Fruit fly (Drosophila melanogaster) whole organism, embryonic: Measurements from ENCODE around the gene Polr3H.

Experiments
- ATbp ChIP-seq: fragments of 200-800 bp; sonication (Bioruptor generic); optimal IDR thresholded peaks from 2 replicates; lab custom pipeline; 2017; ENCODE audit warnings: missing biosample characterization, mild to moderate bottlenecking, missing genetic modification characterization, missing genetic modification reagents
- Antp ChIP-seq: fragments of 200-800 bp; sonication (Bioruptor generic); optimal IDR thresholded peaks from 3 replicates; lab custom pipeline; 2016; ENCODE audit warnings: missing biosample characterization, missing genetic modification characterization
- Atf3 ChIP-seq: fragments of 200-800 bp; sonication (Bioruptor generic); optimal IDR thresholded peaks from 3 replicates; lab custom pipeline; 2016; ENCODE audit warnings: missing biosample characterization, missing genetic modification characterization
- Bdp1 ChIP-seq: fragments of 200-800 bp; sonication (Bioruptor generic); optimal IDR thresholded peaks from 3 replicates; lab custom pipeline; 2016; ENCODE audit warnings: missing biosample characterization, missing genetic modification characterization
- Bteb2 ChIP-seq: fragments of 200-800 bp; sonication (Bioruptor generic); optimal IDR thresholded peaks from 2 replicates; lab custom pipeline; 2016; ENCODE audit warnings: missing biosample characterization, missing genetic modification characterization
- CG10959 ChIP-seq: fragments of 200-800 bp; sonication (Bioruptor generic); IDR thresholded peaks from 2 replicates; pipeline ENCODE4 v1.3.6; 2022; ENCODE audit warnings: missing biosample characterization, missing genetic modification characterization
- CG12155 ChIP-seq: fragments of 200-800 bp; sonication (Bioruptor generic); optimal IDR thresholded peaks from 3 replicates; lab custom pipeline; 2016; ENCODE audit warnings: missing biosample characterization, missing genetic modification characterization
- CG14014 ChIP-seq: fragments of 200-800 bp; sonication (Bioruptor generic); IDR thresholded peaks from 2 replicates; pipeline ENCODE4 v1.3.6; 2022; ENCODE audit warnings: missing biosample characterization, missing genetic modification characterization
- CG14965 ChIP-seq: fragments of 200-800 bp; sonication (Bioruptor generic); optimal IDR thresholded peaks from 2 replicates; lab custom pipeline; 2016; ENCODE audit warnings: missing biosample characterization, missing genetic modification characterization, borderline replicate concordance
- CG15479 ChIP-seq: fragments of 200-800 bp; sonication (Bioruptor generic); optimal IDR thresholded peaks from 3 replicates; lab custom pipeline; 2019; ENCODE audit warnings: missing biosample characterization, mild to moderate bottlenecking, missing genetic modification characterization, moderate library complexity
- CG17186 ChIP-seq: fragments of 200-800 bp; sonication (Bioruptor generic); optimal IDR thresholded peaks from 3 replicates; lab custom pipeline; 2017; ENCODE audit warnings: missing biosample characterization, missing genetic modification reagents, missing genetic modification characterization
- CG17328 ChIP-seq: fragments of 200-800 bp; sonication (Bioruptor generic); IDR thresholded peaks from 2 replicates; pipeline ENCODE4 v1.3.6; 2022; ENCODE audit warnings: missing biosample characterization, missing genetic modification characterization
- CG30431 ChIP-seq: fragments of 200-800 bp; sonication (Bioruptor generic); optimal IDR thresholded peaks from 2 replicates; lab custom pipeline; 2017; ENCODE audit warnings: missing biosample characterization, missing genetic modification characterization
- CG31388 ChIP-seq: fragments of 200-800 bp; sonication (Bioruptor generic); optimal IDR thresholded peaks from 2 replicates; lab custom pipeline; 2016; ENCODE audit warnings: missing biosample characterization, missing genetic modification characterization
- CG34376 ChIP-seq: fragments of 200-800 bp; sonication (Bioruptor generic); optimal IDR thresholded peaks from 2 replicates; lab custom pipeline; 2018; ENCODE audit warnings: missing biosample characterization, mild to moderate bottlenecking, missing genetic modification characterization
- CG3838 ChIP-seq: fragments of 200-800 bp; sonication (Bioruptor generic); optimal IDR thresholded peaks from 3 replicates; lab custom pipeline; 2016; ENCODE audit warnings: missing biosample characterization, missing genetic modification characterization
- CG4424 ChIP-seq: fragments of 200-800 bp; sonication (Bioruptor generic); optimal IDR thresholded peaks from 3 replicates; lab custom pipeline; 2016; ENCODE audit warnings: missing biosample characterization, missing genetic modification characterization
- CG4707 ChIP-seq: fragments of 200-800 bp; sonication (Bioruptor generic); optimal IDR thresholded peaks from 2 replicates; lab custom pipeline; 2018; ENCODE audit warnings: missing biosample characterization, mild to moderate bottlenecking, missing genetic modification characterization, moderate library complexity
- CG5245 ChIP-seq: fragments of 200-800 bp; sonication (Bioruptor generic); optimal IDR thresholded peaks from 3 replicates; lab custom pipeline; 2016; ENCODE audit warnings: missing biosample characterization, missing genetic modification characterization
- CG6254 ChIP-seq: fragments of 200-800 bp; sonication (Bioruptor generic); optimal IDR thresholded peaks from 3 replicates; lab custom pipeline; 2017; ENCODE audit warnings: mild to moderate bottlenecking, missing biosample characterization, missing genetic modification reagents, missing genetic modification characterization
- CG7372 ChIP-seq: fragments of 200-800 bp; sonication (Bioruptor generic); IDR thresholded peaks from 2 replicates; pipeline ENCODE4 v1.3.6; 2022; ENCODE audit warnings: missing biosample characterization, missing genetic modification characterization
- CG8924 ChIP-seq: fragments of 200-800 bp; optimal IDR thresholded peaks from 3 replicates; lab custom pipeline; 2019; ENCODE audit warnings: missing biosample characterization, mild to moderate bottlenecking, missing genetic modification characterization, moderate library complexity
- CG8944 ChIP-seq: fragments of 200-800 bp; sonication (Bioruptor generic); optimal IDR thresholded peaks from 3 replicates; lab custom pipeline; 2016; ENCODE audit warnings: missing biosample characterization, missing genetic modification characterization
- CoRest ChIP-seq: fragments of 200-800 bp; sonication (Bioruptor generic); optimal IDR thresholded peaks from 3 replicates; lab custom pipeline; 2018; ENCODE audit warnings: missing biosample characterization, mild to moderate bottlenecking, missing genetic modification characterization, moderate library complexity
- D ChIP-seq, 2 experiments: fragments of 200-800 bp in 1 of 2; fragments of >200 bp in 1 of 2; sonication (Bioruptor generic) in 1 of 2; optimal IDR thresholded peaks; 2 replicates in 1 of 2; 3 replicates in 1 of 2; lab custom pipeline; 2017; ENCODE audit warnings: mild to moderate bottlenecking in 1 of 2, missing biosample characterization in 1 of 2, missing genetic modification characterization in 1 of 2, missing genetic modification reagents in 1 of 2
- D19A ChIP-seq: fragments of 200-800 bp; optimal IDR thresholded peaks from 3 replicates; lab custom pipeline; 2019; ENCODE audit warnings: missing biosample characterization, mild to moderate bottlenecking, missing genetic modification characterization, moderate library complexity
- D19B ChIP-seq: fragments of 200-800 bp; sonication (Bioruptor generic); optimal IDR thresholded peaks from 2 replicates; lab custom pipeline; 2017; ENCODE audit warnings: missing biosample characterization, mild to moderate bottlenecking, missing genetic modification characterization
- Dll ChIP-seq: fragments of 200-800 bp; sonication (Bioruptor generic); IDR thresholded peaks from 4 replicates; pipeline ENCODE4 v1.3.6; 2022; ENCODE audit warnings: missing biosample characterization, missing genetic modification characterization; ENCODE audit not compliant: partially characterized antibody
- Lpt ChIP-seq: fragments of >200 bp; optimal IDR thresholded peaks from 2 replicates; lab custom pipeline; 2018; ENCODE audit warnings: missing biosample characterization, missing genetic modification characterization
- Mrtf ChIP-seq: fragments of 200-800 bp; sonication (Bioruptor generic); IDR thresholded peaks from 3 replicates; pipeline ENCODE4 v1.3.6; 2022; ENCODE audit warnings: missing biosample characterization, missing genetic modification characterization
- Sry-β ChIP-seq: fragments of 200-800 bp; sonication (Bioruptor generic); optimal IDR thresholded peaks from 2 replicates; lab custom pipeline; 2018; ENCODE audit warnings: missing biosample characterization, mild to moderate bottlenecking, missing genetic modification characterization, moderate library complexity
- al ChIP-seq: fragments of 200-800 bp; sonication (Bioruptor generic); IDR thresholded peaks from 2 replicates; pipeline ENCODE4 v1.3.6; 2022; ENCODE audit warnings: missing biosample characterization, missing genetic modification characterization
- aop ChIP-seq: fragments of 200-800 bp; sonication (Bioruptor generic); IDR thresholded peaks from 2 replicates; pipeline ENCODE4 v1.3.6; 2022; ENCODE audit warnings: missing biosample characterization, missing genetic modification characterization
- ase ChIP-seq: fragments of 200-800 bp; sonication (Bioruptor generic); IDR thresholded peaks from 3 replicates; pipeline ENCODE4 v1.3.6; 2022; ENCODE audit warnings: missing biosample characterization, missing genetic modification characterization
- crol ChIP-seq: fragments of 200-800 bp; sonication (Bioruptor generic); IDR thresholded peaks from 2 replicates; pipeline ENCODE4 v1.3.6; 2022; ENCODE audit warnings: missing biosample characterization, missing genetic modification characterization
- disco-r ChIP-seq: fragments of 200-800 bp; sonication (Bioruptor generic); optimal IDR thresholded peaks from 2 replicates; lab custom pipeline; 2016; ENCODE audit warnings: missing biosample characterization, missing genetic modification characterization
- dmrt11E ChIP-seq: fragments of 200-800 bp; sonication (Bioruptor generic); optimal IDR thresholded peaks from 3 replicates; lab custom pipeline; 2018; ENCODE audit warnings: missing biosample characterization, mild to moderate bottlenecking, missing genetic modification characterization, moderate library complexity
- ems ChIP-seq: fragments of 200-800 bp; sonication (Bioruptor generic); optimal IDR thresholded peaks from 3 replicates; lab custom pipeline; 2016; ENCODE audit warnings: missing biosample characterization, missing genetic modification characterization
- gce ChIP-seq: fragments of 200-800 bp; sonication (Bioruptor generic); IDR thresholded peaks from 3 replicates; pipeline ENCODE4 v1.3.6; 2022; ENCODE audit warnings: missing biosample characterization, missing genetic modification characterization
- grn ChIP-seq: fragments of 200-800 bp; sonication (Bioruptor generic); optimal IDR thresholded peaks from 3 replicates; lab custom pipeline; 2017; ENCODE audit warnings: missing biosample characterization, missing genetic modification characterization
- gro ChIP-seq: fragments of 200-800 bp; sonication (Bioruptor generic); optimal IDR thresholded peaks from 2 replicates; lab custom pipeline; 2016; ENCODE audit warnings: missing biosample characterization, missing genetic modification characterization
- h ChIP-seq: fragments of >200 bp; optimal IDR thresholded peaks from 2 replicates; lab custom pipeline; 2017
- mam ChIP-seq: fragments of 200-800 bp; sonication (Bioruptor generic); optimal IDR thresholded peaks from 3 replicates; lab custom pipeline; 2016; ENCODE audit warnings: missing biosample characterization, missing genetic modification characterization
- mld ChIP-seq: fragments of 200-800 bp; sonication (Bioruptor generic); IDR thresholded peaks from 3 replicates; pipeline ENCODE4 v1.3.6; 2022; ENCODE audit warnings: missing biosample characterization, missing genetic modification characterization; ENCODE audit not compliant: partially characterized antibody
- nerfin-1 ChIP-seq: fragments of 200-800 bp; sonication (Bioruptor generic); optimal IDR thresholded peaks from 3 replicates; lab custom pipeline; 2019; ENCODE audit warnings: missing biosample characterization, mild to moderate bottlenecking, missing genetic modification characterization, moderate library complexity
- sens-2 ChIP-seq: fragments of 200-800 bp; sonication (Bioruptor generic); IDR thresholded peaks from 2 replicates; pipeline ENCODE4 v1.3.6; 2022; ENCODE audit warnings: missing biosample characterization, missing genetic modification characterization
- seq ChIP-seq: fragments of 200-800 bp; sonication (Bioruptor generic); IDR thresholded peaks from 2 replicates; pipeline ENCODE4 v1.3.6; 2022; ENCODE audit warnings: missing biosample characterization, missing genetic modification characterization
- sqz ChIP-seq: fragments of 200-800 bp; sonication (Bioruptor generic); optimal IDR thresholded peaks from 3 replicates; lab custom pipeline; 2018; ENCODE audit warnings: missing biosample characterization, mild to moderate bottlenecking, missing genetic modification characterization
- ttk ChIP-seq: fragments of 200-800 bp; sonication (Bioruptor generic); IDR thresholded peaks from 2 replicates; pipeline ENCODE4 v2.1.2; 2022; ENCODE audit warnings: missing biosample characterization, missing genetic modification characterization
- usp ChIP-seq: fragments of >200 bp; optimal IDR thresholded peaks from 2 replicates; lab custom pipeline; 2017; ENCODE audit warnings: missing biosample characterization, missing genetic modification characterization
- zfh1 ChIP-seq: fragments of 200-800 bp; sonication (Bioruptor generic); IDR thresholded peaks from 3 replicates; pipeline ENCODE4 v1.3.6; 2022; ENCODE audit warnings: missing biosample characterization, missing genetic modification characterization

Gene Polr3H

dm6 chr3L:11689832-11690602 lies 41.5 kb downstream of the Polr3H start:
- TF ChIP-seq Atf3 (GFP tag; lab: Kevin White, UChicago) (no peak), ttk (GFP tag; lab: Robert Waterston, UW) (no peak), CG30431 (GFP tag; lab: Kevin White, UChicago) (no peak), grn (GFP tag; lab: Kevin White, UChicago) (peak; percentile 87), CG4424 (GFP tag; lab: Kevin White, UChicago) (no peak), Dll (GFP tag; lab: Robert Waterston, UW) (no peak), sens-2 (GFP tag; lab: Robert Waterston, UW) (no peak), CG14014 (GFP tag; lab: Robert Waterston, UW) (0 out of 2 replicates have a peak, but pooled peaks have one; percentile 23), mam (GFP tag; lab: Kevin White, UChicago) (no peak), D19B (GFP tag; lab: Kevin White, UChicago) (no peak), Bteb2 (GFP tag; lab: Kevin White, UChicago) (no peak), disco-r (GFP tag; lab: Kevin White, UChicago) (no peak), Lpt (no peak), D (optimal IDR thresholded peaks at IDR 0.05; lab: Kevin White, UChicago) (no peak), D (GFP tag; optimal IDR thresholded peaks at IDR 0.05; lab: Kevin White, UChicago) (no peak), dmrt11E (tag; lab: Kevin White, UChicago) (no peak), seq (GFP tag; lab: Robert Waterston, UW) (no peak), CG14965 (GFP tag; lab: Kevin White, UChicago) (no peak), CG4707 (no peak), sqz (GFP tag; lab: Kevin White, UChicago) (peak; percentile 33), CG31388 (no peak), ase (GFP tag; lab: Robert Waterston, UW) (no peak), CG17186 (GFP tag; lab: Kevin White, UChicago) (no peak), CG10959 (GFP tag; lab: Robert Waterston, UW) (no peak), Mrtf (GFP tag; lab: Robert Waterston, UW) (no peak), Sry-β (GFP tag; lab: Kevin White, UChicago) (no peak), CoRest (no peak), CG12155 (GFP tag; lab: Kevin White, UChicago) (no peak), CG8944 (GFP tag; lab: Kevin White, UChicago) (no peak), CG3838 (GFP tag; lab: Kevin White, UChicago) (no peak), mld (GFP tag; lab: Robert Waterston, UW) (no peak), CG15479 (no peak), CG8924 (no peak), CG34376 (GFP tag; lab: Kevin White, UChicago) (peak; percentile 74), CG7372 (GFP tag; lab: Robert Waterston, UW) (no peak), Antp (GFP tag; lab: Kevin White, UChicago) (no peak), CG6254 (no peak), CG5245 (GFP tag; lab: Kevin White, UChicago) (no peak), ATbp (no peak), gce (GFP tag; lab: Robert Waterston, UW) (no peak), gro (GFP tag; lab: Kevin White, UChicago) (no peak), ems (no peak), usp (no peak), Bdp1 (GFP tag; lab: Kevin White, UChicago) (no peak), nerfin-1 (tag; lab: Kevin White, UChicago) (no peak), D19A (tag; lab: Kevin White, UChicago) (no peak), al (no peak), aop (no peak), crol (GFP tag; lab: Robert Waterston, UW) (no peak), h (lab: Kevin White, UChicago) (no peak), CG17328 (no peak), zfh1 (GFP tag; lab: Robert Waterston, UW) (no peak)
